Fruit fly (Drosophila melanogaster) whole organism, embryonic: ENCODE measurements around the gene CG10286.

Source experiments
- CG4730 ChIP-seq: fragments of 200-800 bp; sonication (Bioruptor generic); IDR thresholded peaks from 2 replicates; pipeline ENCODE4 v1.3.6; 2022; ENCODE audit warnings: missing biosample characterization, missing genetic modification characterization
- Lhr ChIP-seq: fragments of 200-800 bp; sonication (Bioruptor generic); optimal IDR thresholded peaks from 3 replicates; lab custom pipeline; 2017; ENCODE audit warnings: mild to moderate bottlenecking, missing biosample characterization, missing genetic modification reagents, missing genetic modification characterization

DNA sequence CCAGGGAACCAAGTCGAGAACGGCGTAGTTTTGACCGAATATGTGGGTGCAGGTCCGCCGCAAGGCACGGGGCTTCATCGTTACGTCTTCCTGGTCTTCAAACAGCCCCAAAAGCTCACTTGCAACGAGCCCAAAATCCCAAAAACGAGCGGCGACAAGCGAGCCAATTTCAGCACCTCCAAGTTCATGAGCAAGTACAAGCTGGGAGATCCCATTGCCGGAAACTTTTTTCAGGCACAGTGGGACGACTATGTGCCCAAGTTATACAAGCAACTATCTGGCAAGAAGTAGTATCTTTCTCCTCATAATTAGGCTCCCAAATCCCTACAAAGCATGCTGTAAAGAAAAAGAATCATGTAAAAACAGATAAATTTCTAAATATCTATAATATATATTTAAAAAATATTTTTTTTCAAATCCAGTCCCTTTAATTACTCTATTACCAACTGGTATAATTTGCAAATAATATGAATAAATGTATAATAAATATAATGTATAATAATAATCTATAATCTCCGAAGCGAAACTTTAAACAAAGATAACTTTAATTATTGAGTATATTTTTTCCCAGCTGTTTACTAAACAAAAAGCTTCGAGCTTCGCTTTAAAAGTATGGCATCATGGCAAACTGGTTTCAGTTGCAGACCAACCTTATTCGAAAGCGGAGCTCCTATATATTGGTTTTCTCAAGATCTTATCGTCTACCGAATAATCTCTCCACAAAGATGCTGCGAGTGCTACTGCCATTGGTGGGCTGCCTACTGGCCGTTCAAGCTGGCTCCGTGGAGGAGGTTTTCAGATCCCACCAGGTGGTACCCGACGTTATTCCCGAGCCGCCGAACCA, 25.1 kb upstream of the CG10286 start, which contains the start of gene CG17919:
- TF ChIP-seq CG4730 (GFP tag; lab: Robert Waterston, UW) (no peak), Lhr (GFP tag; lab: Kevin White, UChicago) (no peak)
